Fruit fly (Drosophila melanogaster) S2 (cell line): Measurements from ENCODE around the gene CG14223.

Experiments used
- CG8478 ChIP-seq: fragments of >200 bp; optimal IDR thresholded peaks from 2 replicates; lab custom pipeline; 2018
- CTCF ChIP-seq, 2 experiments: fragments of >200 bp; optimal IDR thresholded peaks; 2 replicates each; lab custom pipeline; 2018

DNA sequence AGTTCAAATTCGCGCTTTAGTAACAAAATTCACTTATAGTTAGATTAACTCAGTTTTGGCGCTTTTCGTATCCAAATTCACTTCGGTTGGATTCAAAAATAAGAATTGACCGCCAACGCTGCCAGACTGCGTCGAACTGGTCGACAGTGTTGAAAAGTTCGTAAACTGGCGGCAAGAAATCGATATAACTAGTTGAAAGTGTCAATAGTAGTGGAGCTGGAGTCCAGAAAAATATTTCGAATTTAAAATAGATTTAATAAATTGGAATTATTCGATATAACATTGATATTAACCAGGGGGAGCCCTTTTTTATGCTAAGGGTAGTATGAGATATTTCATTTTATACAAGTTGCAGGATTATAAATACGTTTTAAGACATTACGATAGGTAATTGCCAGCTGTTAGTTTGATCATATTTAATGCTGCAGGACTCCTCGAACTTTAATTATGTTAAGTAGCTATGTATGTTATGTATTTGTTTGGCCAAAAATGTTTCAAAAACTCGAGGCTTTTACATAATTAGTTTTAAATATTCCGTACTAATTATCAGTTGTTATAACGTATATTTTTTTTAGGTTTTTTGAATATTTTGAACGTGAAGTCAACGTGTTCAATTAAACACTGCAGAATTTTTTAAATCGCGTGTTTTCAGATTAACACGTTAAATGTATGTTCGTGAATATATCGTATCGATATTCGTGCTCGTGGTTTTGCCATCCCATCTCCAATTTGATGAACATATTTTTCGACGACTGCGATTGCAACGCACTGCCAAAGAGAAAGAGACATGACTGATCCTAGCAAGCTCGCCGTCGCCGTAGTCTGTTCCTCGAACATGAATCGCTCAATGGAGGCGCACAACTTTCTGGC lies at the start of gene CG14223, which contains the start of gene Ssu72:
- TF ChIP-seq CTCF (optimal IDR thresholded peaks at IDR 0.05; lab: Kevin White, UChicago): no peak
- TF ChIP-seq CG8478 (lab: Kevin White, UChicago): no peak
